Fruit fly (Drosophila melanogaster): Measurements from ENCODE around the gene Sirt2.

Gene Sirt2

dm6 chr3R:20307487-20307971 lies 20.7 kb upstream of the Sirt2 start, which contains the start of gene CG4362:
CG4362 (minus strand) TSS chr3R:20307537.
- TF ChIP-seq cnc (optimal IDR thresholded peaks at IDR 0.05) (no peak), CG5204 (GFP tag; optimal IDR thresholded peaks at IDR 0.05) (no peak), cic (GFP tag; optimal IDR thresholded peaks at IDR 0.05) (peak; percentile 23), CG7045 (GFP tag; optimal IDR thresholded peaks at IDR 0.05) (no peak)

DNA sequence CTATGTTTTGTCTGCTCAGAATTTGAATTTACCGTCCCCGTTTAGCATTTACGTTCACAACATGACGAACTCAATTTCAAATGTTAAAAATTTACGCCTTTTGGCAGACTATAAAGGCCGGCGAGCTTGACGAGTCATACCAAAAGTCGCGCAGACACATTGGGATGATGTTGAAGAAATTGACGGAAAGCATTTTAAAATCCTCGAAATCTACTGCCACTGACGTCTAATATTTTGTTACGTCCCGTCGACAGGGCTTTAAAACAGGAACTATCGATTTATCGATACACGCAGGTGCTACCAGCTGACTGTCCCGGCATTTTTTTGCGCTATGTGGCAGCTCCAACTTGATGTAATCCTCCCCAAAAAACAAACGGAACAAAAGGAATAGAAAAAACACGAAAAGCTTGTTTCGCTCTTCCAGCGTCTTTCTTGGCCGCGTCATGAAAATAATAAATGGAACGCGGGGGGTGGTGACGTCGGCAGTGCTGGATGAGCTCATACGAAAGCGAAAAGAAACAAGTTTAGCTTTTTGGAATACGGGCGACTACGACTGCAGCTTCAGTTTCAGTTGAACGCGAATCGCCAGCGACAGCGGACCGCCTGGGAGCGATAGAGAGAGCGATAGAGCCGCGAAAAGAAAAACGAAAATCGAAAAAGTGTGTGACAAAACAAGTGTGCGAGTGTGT lies 19.1 kb upstream of the Sirt2 start, which contains the start of gene Orp8:
Gene Orp8 (plus strand): TSS at position 373 of the 689 bp plus-strand sequence.
- TF ChIP-seq cnc (optimal IDR thresholded peaks at IDR 0.05) (no peak), tj (GFP tag; optimal IDR thresholded peaks at IDR 0.05) (peak; percentile 85), bab1 (GFP tag; optimal IDR thresholded peaks at IDR 0.05) (peak; percentile 85), kay (GFP tag; ENCODE audit: borderline replicate concordance) (peak; percentile 91), Clk (GFP tag; optimal IDR thresholded peaks at IDR 0.05) (peak; percentile 31), CG12768 (GFP tag; optimal IDR thresholded peaks at IDR 0.05) (peak; percentile 84), ovo (GFP tag; optimal IDR thresholded peaks at IDR 0.05) (peak; percentile 87), toe (GFP tag; optimal IDR thresholded peaks at IDR 0.05) (no peak), CG14711 (tag; optimal IDR thresholded peaks at IDR 0.05) (no peak), Mnt (GFP tag; optimal IDR thresholded peaks at IDR 0.05) (peak; percentile 73), cic (GFP tag; optimal IDR thresholded peaks at IDR 0.05) (peak; percentile 92), CG7101 (tag; optimal IDR thresholded peaks at IDR 0.05) (peak; percentile 30), Hr96 (GFP tag; optimal IDR thresholded peaks at IDR 0.05) (peak; percentile 50), CG33017 (tag; optimal IDR thresholded peaks at IDR 0.05) (peak; percentile 76), CG11617 (GFP tag; optimal IDR thresholded peaks at IDR 0.05) (peak; percentile 63), pad (GFP tag; optimal IDR thresholded peaks at IDR 0.05) (peak; percentile 6), Crg-1 (GFP tag; optimal IDR thresholded peaks at IDR 0.05) (no peak), CG7045 (GFP tag; optimal IDR thresholded peaks at IDR 0.05) (peak; percentile 56), CG5204 (GFP tag; optimal IDR thresholded peaks at IDR 0.05) (no peak), CG1620 (GFP tag; optimal IDR thresholded peaks at IDR 0.05) (peak; percentile 39)

DNA sequence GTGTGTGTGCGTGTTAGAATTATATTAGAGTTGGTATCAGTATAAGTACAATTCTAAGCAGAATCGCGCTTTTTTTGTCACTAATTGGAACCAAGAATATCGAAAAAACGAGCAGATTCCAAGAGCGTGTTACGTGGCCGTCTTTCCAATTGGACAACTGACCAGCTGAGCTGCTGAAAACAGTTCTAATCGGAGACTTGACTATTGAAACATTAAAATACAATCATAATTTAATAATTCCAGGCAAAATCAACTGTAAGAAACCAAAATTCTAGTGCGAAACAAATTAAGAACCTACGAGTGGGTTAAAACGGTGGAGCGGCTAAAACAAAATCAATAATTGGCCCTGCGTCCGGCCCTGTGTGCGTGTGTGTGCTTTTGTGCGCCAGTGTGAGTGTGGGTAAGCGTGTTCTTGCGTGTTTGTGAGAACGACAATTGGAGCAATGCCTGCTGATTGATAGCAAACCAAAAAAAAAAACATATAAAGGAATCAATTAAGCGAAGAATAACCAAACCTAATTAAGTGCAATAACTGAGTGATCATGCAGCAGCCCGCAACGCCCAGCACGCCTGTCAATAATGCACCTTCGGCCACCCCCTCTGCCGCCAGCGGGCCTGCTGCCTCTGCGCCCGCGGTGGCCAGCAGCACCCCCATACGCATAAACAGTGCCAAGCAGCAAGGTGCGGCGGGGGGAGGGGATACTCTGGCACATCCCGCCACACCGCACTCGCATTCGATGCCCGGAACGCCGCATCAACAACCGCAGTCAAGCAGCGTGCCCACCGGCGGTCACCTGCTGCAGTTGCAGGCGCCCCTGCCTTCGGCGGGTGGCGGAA lies 18.4 kb upstream of the Sirt2 start:
- TF ChIP-seq Mnt (GFP tag; optimal IDR thresholded peaks at IDR 0.05) = peak; percentile 12
- TF ChIP-seq CG5204 (GFP tag; optimal IDR thresholded peaks at IDR 0.05) = no peak

- TF ChIP-seq cic (GFP tag; optimal IDR thresholded peaks at IDR 0.05) (peak; percentile 82), cnc (optimal IDR thresholded peaks at IDR 0.05) (no peak), CG11617 (GFP tag; optimal IDR thresholded peaks at IDR 0.05) (no peak), ovo (GFP tag; optimal IDR thresholded peaks at IDR 0.05) (no peak), Mnt (GFP tag; optimal IDR thresholded peaks at IDR 0.05) (peak; percentile 19), Clk (GFP tag; optimal IDR thresholded peaks at IDR 0.05) (no peak), bab1 (GFP tag; optimal IDR thresholded peaks at IDR 0.05) (no peak)
Observed at dm6 chr3R:20310498-20310822, 17.8 kb upstream of the Sirt2 start.

- TF ChIP-seq CG11617 (GFP tag; optimal IDR thresholded peaks at IDR 0.05) (peak; percentile 17), CG14711 (tag; optimal IDR thresholded peaks at IDR 0.05) (peak; percentile 2), kay (GFP tag; ENCODE audit: borderline replicate concordance) (peak; percentile 92), pad (GFP tag; optimal IDR thresholded peaks at IDR 0.05) (no peak), CG7101 (tag; optimal IDR thresholded peaks at IDR 0.05) (peak; percentile 46), CG1620 (GFP tag; optimal IDR thresholded peaks at IDR 0.05) (no peak), Mnt (GFP tag; optimal IDR thresholded peaks at IDR 0.05) (no peak), CG33017 (tag; optimal IDR thresholded peaks at IDR 0.05) (peak; percentile 60), Crg-1 (GFP tag; optimal IDR thresholded peaks at IDR 0.05) (no peak), toe (GFP tag; optimal IDR thresholded peaks at IDR 0.05) (no peak), Clk (GFP tag; optimal IDR thresholded peaks at IDR 0.05) (peak; percentile 13), cnc (optimal IDR thresholded peaks at IDR 0.05) (no peak)
Observed at dm6 chr3R:20310905-20311304, 17.4 kb upstream of the Sirt2 start.

DNA sequence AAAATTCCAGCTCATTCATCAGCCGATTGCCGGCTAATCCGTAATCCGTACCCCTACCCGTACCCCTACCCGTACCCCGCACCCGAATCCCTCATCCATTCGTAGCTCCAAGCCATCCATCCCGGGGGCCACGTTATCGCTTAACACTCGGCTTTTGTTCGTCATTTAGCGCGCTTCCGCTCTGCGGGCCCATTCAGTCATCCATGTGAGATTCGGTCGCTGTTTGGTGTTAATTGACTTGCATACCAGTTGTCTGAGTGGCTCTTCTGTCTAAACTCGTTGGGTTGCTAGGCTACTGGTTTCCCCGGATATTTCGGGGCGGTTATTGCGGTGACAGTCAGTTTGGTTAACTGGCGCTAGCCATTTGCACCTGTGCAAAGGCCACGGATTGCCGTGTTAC lies 16.9 kb upstream of the Sirt2 start:
- TF ChIP-seq pad (GFP tag; optimal IDR thresholded peaks at IDR 0.05) = no peak
- TF ChIP-seq CG1620 (GFP tag; optimal IDR thresholded peaks at IDR 0.05) = no peak
- no peak for TF ChIP-seq bab1 (GFP tag; optimal IDR thresholded peaks at IDR 0.05)
- TF ChIP-seq cic (GFP tag; optimal IDR thresholded peaks at IDR 0.05) = peak; percentile 97
- no peak for TF ChIP-seq CG5204 (GFP tag; optimal IDR thresholded peaks at IDR 0.05)
- TF ChIP-seq CG12768 (GFP tag; optimal IDR thresholded peaks at IDR 0.05) = peak; percentile 19
- TF ChIP-seq Hr96 (GFP tag; optimal IDR thresholded peaks at IDR 0.05) = no peak
- TF ChIP-seq CG7101 (tag; optimal IDR thresholded peaks at IDR 0.05) = no peak
- no peak for TF ChIP-seq Crg-1 (GFP tag; optimal IDR thresholded peaks at IDR 0.05)
- no peak for TF ChIP-seq CG11617 (GFP tag; optimal IDR thresholded peaks at IDR 0.05)
- TF ChIP-seq CG7045 (GFP tag; optimal IDR thresholded peaks at IDR 0.05) = no peak
- TF ChIP-seq kay (GFP tag; ENCODE audit: borderline replicate concordance) = no peak
- TF ChIP-seq toe (GFP tag; optimal IDR thresholded peaks at IDR 0.05) = no peak
- no peak for TF ChIP-seq CG14711 (tag; optimal IDR thresholded peaks at IDR 0.05)
- no peak for TF ChIP-seq Clk (GFP tag; optimal IDR thresholded peaks at IDR 0.05)
- peak; percentile 25 for TF ChIP-seq Mnt (GFP tag; optimal IDR thresholded peaks at IDR 0.05)
- no peak for TF ChIP-seq tj (GFP tag; optimal IDR thresholded peaks at IDR 0.05)
- peak; percentile 10 for TF ChIP-seq ovo (GFP tag; optimal IDR thresholded peaks at IDR 0.05)

Measured in whole organism, adult.